Worm (Caenorhabditis elegans): ENCODE results near the gene M01H9.5.

DNA sequence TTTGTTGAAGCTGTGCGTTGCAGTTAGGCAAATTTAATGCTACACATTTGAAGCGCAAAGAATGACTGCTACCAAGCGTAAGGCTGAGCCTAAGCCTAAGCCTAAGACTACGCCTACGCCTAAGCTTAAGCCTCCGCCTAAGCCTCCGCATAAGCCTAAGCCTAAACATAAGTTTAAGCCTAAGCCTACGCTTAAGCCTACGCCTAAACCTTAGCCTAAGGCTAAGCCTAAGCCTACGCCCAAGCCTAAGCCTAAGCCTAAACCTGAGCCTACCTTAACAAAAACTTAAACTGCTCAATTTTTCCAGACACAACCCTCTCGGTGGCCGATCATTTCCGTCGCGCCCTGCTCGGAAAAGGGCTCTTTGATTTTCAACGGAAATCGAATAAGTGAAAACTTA lies 5.9 kb upstream of the M01H9.5 start:
- TF ChIP-seq unc-120 (tag; optimal IDR thresholded peaks at IDR 0.05; ENCODE audit: poor library complexity, severe bottlenecking) = no peak
- no peak for TF ChIP-seq lsy-2 (tag; optimal IDR thresholded peaks at IDR 0.05)
- TF ChIP-seq sptf-1 (tag; optimal IDR thresholded peaks at IDR 0.05) = no peak
- TF ChIP-seq tbx-8 (GFP tag; optimal IDR thresholded peaks at IDR 0.05) = no peak
- no peak for TF ChIP-seq flh-1 (GFP tag; optimal IDR thresholded peaks at IDR 0.05)
- no peak for TF ChIP-seq snpc-4 (tag; optimal IDR thresholded peaks at IDR 0.05)
- TF ChIP-seq ztf-11 (tag; optimal IDR thresholded peaks at IDR 0.05) = no peak
- TF ChIP-seq pha-4 (tag; optimal IDR thresholded peaks at IDR 0.05) = no peak
- no peak for TF ChIP-seq nhr-28 (tag; optimal IDR thresholded peaks at IDR 0.05)
- TF ChIP-seq elt-3 (tag; optimal IDR thresholded peaks at IDR 0.05) = no peak
- TF ChIP-seq zip-8 (tag; optimal IDR thresholded peaks at IDR 0.05) = no peak

Measured in whole organism, mixed stage, embryonic.